Fruit fly (Drosophila melanogaster): ENCODE results near the gene klar.

dm6 chr3L:548304-549198 lies 8.1 kb upstream of the klar start:
- TF ChIP-seq CG13204 (GFP tag; optimal IDR thresholded peaks at IDR 0.05), result no peak
- TF ChIP-seq Ets98B (GFP tag; IDR thresholded peaks at IDR 0.05), result no peak
- TF ChIP-seq fd96Ca (GFP tag; IDR thresholded peaks at IDR 0.05), result no peak
- no peak for TF ChIP-seq Snoo (tag; optimal IDR thresholded peaks at IDR 0.05)
- no peak for TF ChIP-seq D1 (tag; optimal IDR thresholded peaks at IDR 0.05)
- 0 out of 3 replicates have a peak, but pooled peaks have one; percentile 17 for TF ChIP-seq CG4496 (GFP tag; IDR thresholded peaks at IDR 0.05)
- TF ChIP-seq CG9948 (tag; optimal IDR thresholded peaks at IDR 0.05), result no peak
- TF ChIP-seq CG8301 (tag; optimal IDR thresholded peaks at IDR 0.05), result no peak
- peak; percentile 6 for TF ChIP-seq CG14655 (GFP tag; optimal IDR thresholded peaks at IDR 0.05)
- TF ChIP-seq CG8159 (tag; optimal IDR thresholded peaks at IDR 0.05), result no peak
- TF ChIP-seq gl (tag; optimal IDR thresholded peaks at IDR 0.05), result no peak

Measured in whole organism, pupa.